Worm (Caenorhabditis elegans): ENCODE data around the gene arf-5.

- no peak for TF ChIP-seq nhr-25 (tag; optimal IDR thresholded peaks at IDR 0.05; ENCODE audit: borderline replicate concordance, insufficient read depth)
- peak; percentile 53 for TF ChIP-seq mep-1 (tag; optimal IDR thresholded peaks at IDR 0.05)
- no peak for TF ChIP-seq ama-1 (optimal IDR thresholded peaks at IDR 0.05)
- TF ChIP-seq F26F4.8 (GFP tag; conservative IDR thresholded peaks at IDR 0.05): no peak
- TF ChIP-seq jun-1 (tag; optimal IDR thresholded peaks at IDR 0.05): no peak
- no peak for TF ChIP-seq F44E2.7 (GFP tag; IDR thresholded peaks at IDR 0.05)
- TF ChIP-seq hlh-30 (tag; optimal IDR thresholded peaks at IDR 0.05; ENCODE audit: insufficient read depth): peak; percentile 64
- TF ChIP-seq nhr-10 (tag; optimal IDR thresholded peaks at IDR 0.05): no peak
- peak in 1 of 2 experiments; percentile 61 for TF ChIP-seq lsy-2 (tag; optimal IDR thresholded peaks at IDR 0.05)
- TF ChIP-seq aly-2 (tag; optimal IDR thresholded peaks at IDR 0.05): no peak
- no peak for TF ChIP-seq lin-13 (GFP tag; optimal IDR thresholded peaks at IDR 0.05)
- TF ChIP-seq nhr-28 (tag; optimal IDR thresholded peaks at IDR 0.05): no peak
- no peak for TF ChIP-seq snpc-4 (tag; optimal IDR thresholded peaks at IDR 0.05)
These were observed at the start of gene arf-5 for ce11 chrIV:7982024-7982576.

All from whole organism, L4 larva.